Worm (Caenorhabditis elegans) whole organism, young adult: ENCODE results near the gene srx-34.

Experiments
- B0035.1 ChIP-seq: sonication (generic microtip); optimal IDR thresholded peaks from 2 replicates; lab custom pipeline; 2016; ENCODE audit warnings: missing genetic modification characterization, mild to moderate bottlenecking, missing compliant biosample characterization, missing genotype, missing genetic modification reagents
- F23B12.7 ChIP-seq: sonication (generic microtip); optimal IDR thresholded peaks from 2 replicates; lab custom pipeline; 2017; ENCODE audit warnings: missing genetic modification characterization, mild to moderate bottlenecking, missing compliant biosample characterization, antibody characterized with exemption, moderate library complexity; ENCODE audit not compliant: insufficient read depth
- F37B4.10 ChIP-seq: fragments of 200-800 bp; sonication (Bioruptor generic); IDR thresholded peaks from 2 replicates; pipeline ENCODE4 v1.3.6; 2022; ENCODE audit warnings: missing genetic modification characterization, missing compliant biosample characterization
- F39B2.1 ChIP-seq: fragments of 200-800 bp; sonication (Bioruptor generic); IDR thresholded peaks from 2 replicates; pipeline ENCODE4 v1.3.6; 2022; ENCODE audit warnings: missing genetic modification reagents, missing genetic modification characterization, missing compliant biosample characterization
- F49E8.2 ChIP-seq: sonication (generic microtip); optimal IDR thresholded peaks from 3 replicates; lab custom pipeline; 2017; ENCODE audit warnings: missing genetic modification characterization, mild to moderate bottlenecking, missing compliant biosample characterization, antibody characterized with exemption, moderate library complexity; ENCODE audit not compliant: insufficient read depth
- K11D2.4 ChIP-seq: fragments of 200-800 bp; sonication (Bioruptor generic); IDR thresholded peaks from 2 replicates; pipeline ENCODE4 v1.3.6; 2022; ENCODE audit warnings: missing genetic modification reagents, missing genetic modification characterization, missing compliant biosample characterization
- K12H6.12 ChIP-seq: fragments of 200-800 bp; sonication (Bioruptor generic); optimal IDR thresholded peaks from 2 replicates; lab custom pipeline; 2018; ENCODE audit warnings: mild to moderate bottlenecking, missing genetic modification characterization, missing compliant biosample characterization
- Y56A3A.18 ChIP-seq: fragments of 200-800 bp; sonication (Bioruptor generic); IDR thresholded peaks from 2 replicates; pipeline ENCODE4 v1.3.6; 2022; ENCODE audit warnings: missing genetic modification reagents, missing genetic modification characterization, missing compliant biosample characterization
- Y67H2A.10 ChIP-seq: fragments of 200-800 bp; sonication (Bioruptor generic); conservative IDR thresholded peaks from 2 replicates; pipeline ENCODE4 v1.3.6; 2022; ENCODE audit warnings: missing genetic modification reagents, missing genetic modification characterization, missing compliant biosample characterization
- Y95B8A.8 ChIP-seq: fragments of 200-800 bp; sonication (Bioruptor generic); IDR thresholded peaks from 2 replicates; pipeline ENCODE4 v1.3.6; 2022; ENCODE audit warnings: missing genetic modification reagents, missing genetic modification characterization, missing compliant biosample characterization
- aptf-2 ChIP-seq: fragments of 200-800 bp; sonication (Bioruptor generic); conservative IDR thresholded peaks from 2 replicates; pipeline ENCODE4 v1.3.6; 2022; ENCODE audit warnings: missing genetic modification reagents, missing genetic modification characterization, missing compliant biosample characterization
- aptf-3 ChIP-seq: fragments of 200-800 bp; sonication (Bioruptor generic); IDR thresholded peaks from 2 replicates; pipeline ENCODE4 v1.3.6; 2022; ENCODE audit warnings: missing genetic modification characterization, missing compliant biosample characterization
- atf-7 ChIP-seq: sonication (generic microtip); optimal IDR thresholded peaks from 2 replicates; lab custom pipeline; 2017; ENCODE audit warnings: mild to moderate bottlenecking, missing genetic modification characterization, missing compliant biosample characterization
- athp-1 ChIP-seq: sonication (generic microtip); optimal IDR thresholded peaks from 2 replicates; lab custom pipeline; 2017; ENCODE audit warnings: mild to moderate bottlenecking, missing genetic modification characterization, missing compliant biosample characterization
- bed-2 ChIP-seq: fragments of 200-800 bp; sonication (Bioruptor generic); IDR thresholded peaks from 2 replicates; pipeline ENCODE4 v1.3.6; 2022; ENCODE audit warnings: missing genetic modification reagents, missing genetic modification characterization, missing compliant biosample characterization
- cebp-2 ChIP-seq: fragments of 200-800 bp; sonication (Bioruptor generic); IDR thresholded peaks from 2 replicates; pipeline ENCODE4 v1.3.6; 2022; ENCODE audit warnings: missing genetic modification characterization, missing compliant biosample characterization
- ceh-58 ChIP-seq: fragments of 200-800 bp; sonication (Bioruptor generic); IDR thresholded peaks from 2 replicates; pipeline ENCODE4 v1.3.6; 2022; ENCODE audit warnings: missing genetic modification characterization, missing compliant biosample characterization
- ceh-79 ChIP-seq: sonication (generic microtip); optimal IDR thresholded peaks from 2 replicates; lab custom pipeline; 2017; ENCODE audit warnings: mild to moderate bottlenecking, missing genetic modification characterization, missing compliant biosample characterization
- chd-7 ChIP-seq: sonication (generic microtip); optimal IDR thresholded peaks from 2 replicates; lab custom pipeline; 2016; ENCODE audit warnings: mild to moderate bottlenecking, missing genetic modification characterization, moderate library complexity, missing compliant biosample characterization
- dox-1 ChIP-seq: fragments of 200-800 bp; sonication (Bioruptor generic); IDR thresholded peaks from 2 replicates; pipeline ENCODE4 v1.3.6; 2022; ENCODE audit warnings: missing genetic modification reagents, missing genetic modification characterization, missing compliant biosample characterization
- egl-44 ChIP-seq: fragments of 200-800 bp; sonication (Bioruptor generic); IDR thresholded peaks from 2 replicates; pipeline ENCODE4 v1.3.6; 2022; ENCODE audit warnings: missing genetic modification reagents, missing genetic modification characterization, missing compliant biosample characterization
- egrh-3 ChIP-seq: fragments of 200-800 bp; sonication (Bioruptor generic); IDR thresholded peaks from 2 replicates; pipeline ENCODE4 v1.3.6; 2022; ENCODE audit warnings: missing genetic modification reagents, missing genetic modification characterization, missing compliant biosample characterization
- hmg-20 ChIP-seq: fragments of 200-800 bp; sonication (Bioruptor generic); IDR thresholded peaks from 2 replicates; pipeline ENCODE4 v1.3.6; 2022; ENCODE audit warnings: missing genetic modification reagents, missing genetic modification characterization, missing compliant biosample characterization
- let-526 ChIP-seq: fragments of 200-800 bp; sonication (Bioruptor generic); IDR thresholded peaks from 2 replicates; pipeline ENCODE4 v1.3.6; 2022; ENCODE audit warnings: missing genetic modification reagents, missing genetic modification characterization, missing compliant biosample characterization
- lin-35 ChIP-seq, 3 experiments: fragments of 150-350 bp in 2 of 3; sonication (generic microtip) in 1 of 3; optimal IDR thresholded peaks; 2 replicates each; lab custom pipeline; 2014 to 2018; ENCODE audit warnings: missing biosample characterization in 3 of 3, missing genetic modification characterization in 3 of 3, missing genetic modification reagents in 3 of 3
- lin-54 ChIP-seq: fragments of 200-800 bp; sonication (Bioruptor generic); optimal IDR thresholded peaks from 2 replicates; lab custom pipeline; 2018; ENCODE audit warnings: mild to moderate bottlenecking, missing genetic modification characterization, missing compliant biosample characterization
- lir-1 ChIP-seq: fragments of 200-800 bp; sonication (Bioruptor generic); conservative IDR thresholded peaks from 2 replicates; pipeline ENCODE4 v1.3.6; 2022; ENCODE audit warnings: missing genetic modification reagents, missing genetic modification characterization, missing compliant biosample characterization
- madf-10 ChIP-seq: sonication (generic microtip); optimal IDR thresholded peaks from 2 replicates; lab custom pipeline; 2016; ENCODE audit warnings: mild to moderate bottlenecking, missing genetic modification characterization, missing compliant biosample characterization
- madf-8 ChIP-seq: fragments of 200-800 bp; sonication (Bioruptor generic); conservative IDR thresholded peaks from 2 replicates; pipeline ENCODE4 v1.3.6; 2022; ENCODE audit warnings: missing genetic modification reagents, missing genetic modification characterization, missing compliant biosample characterization
- mcd-1 ChIP-seq: fragments of 200-800 bp; sonication (Bioruptor generic); IDR thresholded peaks from 2 replicates; pipeline ENCODE4 v1.3.6; 2022; ENCODE audit warnings: missing genetic modification reagents, missing genetic modification characterization, missing compliant biosample characterization
- nfya-2 ChIP-seq: fragments of 200-800 bp; sonication (Bioruptor generic); IDR thresholded peaks from 2 replicates; pipeline ENCODE4 v1.3.6; 2022; ENCODE audit warnings: missing genetic modification reagents, missing genetic modification characterization, missing compliant biosample characterization
- nhr-179 ChIP-seq: sonication (generic microtip); optimal IDR thresholded peaks from 2 replicates; lab custom pipeline; 2016; ENCODE audit warnings: mild to moderate bottlenecking, missing genetic modification characterization, missing compliant biosample characterization
- nhr-27 ChIP-seq: fragments of 200-800 bp; sonication (Bioruptor generic); optimal IDR thresholded peaks from 2 replicates; lab custom pipeline; 2018; ENCODE audit warnings: mild to moderate bottlenecking, missing genetic modification characterization, moderate library complexity, missing compliant biosample characterization
- nhr-90 ChIP-seq: sonication (generic microtip); optimal IDR thresholded peaks from 2 replicates; lab custom pipeline; 2016; ENCODE audit warnings: missing genotype, mild to moderate bottlenecking, missing genetic modification characterization, missing compliant biosample characterization
- pbrm-1 ChIP-seq: fragments of 200-800 bp; sonication (Bioruptor generic); IDR thresholded peaks from 2 replicates; pipeline ENCODE4 v1.3.6; 2022; ENCODE audit warnings: missing genetic modification reagents, missing genetic modification characterization, missing compliant biosample characterization
- sea-2 ChIP-seq: fragments of 200-800 bp; sonication (Bioruptor generic); IDR thresholded peaks from 2 replicates; pipeline ENCODE4 v1.3.6; 2022; ENCODE audit warnings: missing genetic modification characterization, missing compliant biosample characterization
- snpc-1.3 ChIP-seq: sonication (generic microtip); optimal IDR thresholded peaks from 2 replicates; lab custom pipeline; 2017; ENCODE audit warnings: missing genetic modification characterization, mild to moderate bottlenecking, missing compliant biosample characterization, antibody characterized with exemption, moderate library complexity, missing genotype, missing genetic modification reagents; ENCODE audit not compliant: insufficient read depth
- snpc-3.4 ChIP-seq: sonication (generic microtip); optimal IDR thresholded peaks from 2 replicates; lab custom pipeline; 2017; ENCODE audit warnings: missing genetic modification characterization, mild to moderate bottlenecking, missing compliant biosample characterization, antibody characterized with exemption, moderate library complexity, missing genotype, missing genetic modification reagents
- sptf-2 ChIP-seq: fragments of 200-800 bp; sonication (Bioruptor generic); optimal IDR thresholded peaks from 2 replicates; lab custom pipeline; 2018; ENCODE audit warnings: mild to moderate bottlenecking, missing genetic modification characterization, missing compliant biosample characterization
- unc-130 ChIP-seq: sonication (generic microtip); optimal IDR thresholded peaks from 2 replicates; lab custom pipeline; 2016; ENCODE audit warnings: missing genetic modification reagents, missing genetic modification characterization, missing compliant biosample characterization
- ztf-18 ChIP-seq: sonication (generic microtip); optimal IDR thresholded peaks from 2 replicates; lab custom pipeline; 2016; ENCODE audit warnings: missing genotype, mild to moderate bottlenecking, missing genetic modification characterization, missing compliant biosample characterization
- ztf-26 ChIP-seq: sonication (generic microtip); optimal IDR thresholded peaks from 2 replicates; lab custom pipeline; 2017; ENCODE audit warnings: missing genetic modification characterization, missing compliant biosample characterization
- ztf-3 ChIP-seq: fragments of 200-800 bp; sonication (Bioruptor generic); optimal IDR thresholded peaks from 2 replicates; lab custom pipeline; 2018; ENCODE audit warnings: mild to moderate bottlenecking, missing genetic modification characterization, missing compliant biosample characterization

srx-34 gene

ce11 chrV:7142661-7143060 is 22.6 kb upstream of the srx-34 start (continued):
- TF ChIP-seq egrh-3 (GFP tag; lab: Robert Waterston, UW) (no peak), nhr-90 (no peak), snpc-1.3 (tag; lab: Kevin White, UChicago) (no peak), ztf-26 (tag; lab: Kevin White, UChicago) (no peak), K12H6.12 (tag; lab: Kevin White, UChicago) (no peak), aptf-2 (GFP tag; lab: Robert Waterston, UW) (no peak), lin-54 (no peak), dox-1 (no peak; the same call in 1 of the 2 replicates), nfya-2 (GFP tag; lab: Robert Waterston, UW) (no peak), aptf-3 (GFP tag; lab: Robert Waterston, UW) (no peak), Y95B8A.8 (0 out of 2 replicates have a peak, but pooled peaks have one; percentile 29), unc-130 (peak; percentile 5), F49E8.2 (tag; lab: Kevin White, UChicago) (peak; percentile 50), K11D2.4 (GFP tag; lab: Robert Waterston, UW) (no peak), cebp-2 (GFP tag; lab: Robert Waterston, UW) (0 out of 2 replicates have a peak, but pooled peaks have one; percentile 27), Y56A3A.18 (no peak), lir-1 (GFP tag; lab: Robert Waterston, UW) (no peak; the same call in 1 of the 2 replicates), ceh-58 (no peak), madf-8 (GFP tag; lab: Robert Waterston, UW) (peak; percentile 52), bed-2 (GFP tag; lab: Robert Waterston, UW) (no peak), chd-7 (tag; lab: Kevin White, UChicago) (no peak), ztf-3 (GFP tag; lab: Kevin White, UChicago) (no peak), sea-2 (GFP tag; lab: Robert Waterston, UW) (no peak), ceh-79 (no peak), sptf-2 (no peak)

ce11 chrV:7141864-7142263 is 21.8 kb upstream of the srx-34 start, which contains the start of gene ugt-40:
Gene ugt-40, minus strand, starts transcription at chrV:7141964.
- TF ChIP-seq hmg-20 (no peak), ztf-18 (no peak), F39B2.1 (GFP tag; lab: Robert Waterston, UW) (no peak), aptf-3 (GFP tag; lab: Robert Waterston, UW) (no peak), Y67H2A.10 (GFP tag; lab: Robert Waterston, UW) (no peak), athp-1 (no peak)

ce11 chrV:7140368-7140767 is 20.3 kb upstream of the srx-34 start:
- TF ChIP-seq Y56A3A.18 (no peak), atf-7 (tag; lab: Kevin White, UChicago) (peak; percentile 42)

ce11 chrV:7138320-7138719 is 18.3 kb upstream of the srx-34 start, which contains the start of gene str-112:
Gene str-112, minus strand, starts transcription at chrV:7138420.
- TF ChIP-seq ztf-18: no peak
- TF ChIP-seq atf-7 (tag; lab: Kevin White, UChicago): no peak
- no peak for TF ChIP-seq chd-7 (tag; lab: Kevin White, UChicago)
- no peak for TF ChIP-seq nhr-27 (tag; lab: Kevin White, UChicago)
- no peak for TF ChIP-seq snpc-3.4 (tag; lab: Kevin White, UChicago)
- no peak for TF ChIP-seq egl-44 (GFP tag; lab: Robert Waterston, UW)
- no peak for TF ChIP-seq madf-10
- no peak for TF ChIP-seq F37B4.10 (GFP tag; lab: Robert Waterston, UW)
- no peak for TF ChIP-seq pbrm-1 (GFP tag; lab: Robert Waterston, UW)
- no peak for TF ChIP-seq ztf-3 (GFP tag; lab: Kevin White, UChicago)
- TF ChIP-seq F23B12.7: no peak
- TF ChIP-seq B0035.1 (tag; lab: Kevin White, UChicago): no peak
- no peak for TF ChIP-seq let-526
- no peak for TF ChIP-seq madf-8 (GFP tag; lab: Robert Waterston, UW)
- TF ChIP-seq lin-35 (GFP tag; optimal IDR thresholded peaks at IDR 0.05; lab: Kevin White, UChicago): no peak
- TF ChIP-seq nhr-179 (tag; lab: Kevin White, UChicago): no peak
- no peak for TF ChIP-seq mcd-1 (GFP tag; lab: Robert Waterston, UW)
